Worm (Caenorhabditis elegans): ENCODE measurements around the gene mocs-1.

Gene mocs-1

ce11 chrX:15469957-15470548, 29.5 kb upstream of the mocs-1 start:
- TF ChIP-seq rnt-1 (tag; optimal IDR thresholded peaks at IDR 0.05) (peak; percentile 84), nhr-11 (tag; optimal IDR thresholded peaks at IDR 0.05) (no peak)

- TF ChIP-seq ets-4 (tag; optimal IDR thresholded peaks at IDR 0.05) (no peak), fkh-10 (GFP tag; optimal IDR thresholded peaks at IDR 0.05) (no peak), dmd-4 (tag; optimal IDR thresholded peaks at IDR 0.05; ENCODE audit: borderline replicate concordance) (no peak), sox-4 (tag; optimal IDR thresholded peaks at IDR 0.05) (no peak), nhr-11 (tag; optimal IDR thresholded peaks at IDR 0.05) (no peak), pag-3 (tag; optimal IDR thresholded peaks at IDR 0.05; ENCODE audit: borderline replicate concordance) (no peak), dve-1 (tag; optimal IDR thresholded peaks at IDR 0.05) (no peak), C08G9.2 (tag; optimal IDR thresholded peaks at IDR 0.05) (no peak), unc-42 (tag; optimal IDR thresholded peaks at IDR 0.05) (no peak), tbx-7 (tag; optimal IDR thresholded peaks at IDR 0.05) (no peak)
Measured at ce11 chrX:15468657-15469056, 28.1 kb upstream of the mocs-1 start.

ce11 chrX:15466032-15466431, 25.4 kb upstream of the mocs-1 start, which contains the start of gene sprr-1:
Gene sprr-1 (plus strand): TSS chrX:15466300.
- TF ChIP-seq ceh-2 (tag; optimal IDR thresholded peaks at IDR 0.05) (no peak), ceh-18 (tag; optimal IDR thresholded peaks at IDR 0.05) (no peak), lin-11 (tag; optimal IDR thresholded peaks at IDR 0.05) (no peak), ceh-24 (tag; optimal IDR thresholded peaks at IDR 0.05) (no peak), ceh-14 (tag; optimal IDR thresholded peaks at IDR 0.05) (no peak), nhr-11 (tag; optimal IDR thresholded peaks at IDR 0.05) (no peak), pqm-1 (tag; optimal IDR thresholded peaks at IDR 0.05) (no peak), pha-4 (tag; optimal IDR thresholded peaks at IDR 0.05) (no peak), sdc-2 (tag; optimal IDR thresholded peaks at IDR 0.05) (no peak), ceh-22 (tag; optimal IDR thresholded peaks at IDR 0.05) (no peak), ceh-31 (tag; optimal IDR thresholded peaks at IDR 0.05) (no peak), nfya-1 (tag; optimal IDR thresholded peaks at IDR 0.05) (no peak), ceh-48 (tag; optimal IDR thresholded peaks at IDR 0.05) (no peak), T23F11.4 (GFP tag; optimal IDR thresholded peaks at IDR 0.05) (no peak), nhr-232 (tag; optimal IDR thresholded peaks at IDR 0.05) (no peak), mec-3 (tag; optimal IDR thresholded peaks at IDR 0.05; ENCODE audit: borderline replicate concordance) (no peak)

- TF ChIP-seq tbx-7 (tag; optimal IDR thresholded peaks at IDR 0.05) (no peak), fax-1 (tag; optimal IDR thresholded peaks at IDR 0.05) (no peak), unc-42 (tag; optimal IDR thresholded peaks at IDR 0.05) (peak; percentile 32), madf-2 (tag; optimal IDR thresholded peaks at IDR 0.05) (no peak)
Measured at ce11 chrX:15465050-15465449, 24.5 kb upstream of the mocs-1 start.

- TF ChIP-seq ceh-45 (GFP tag; IDR thresholded peaks at IDR 0.05) = no peak
- no peak for TF ChIP-seq elt-2 (tag; optimal IDR thresholded peaks at IDR 0.05)
- TF ChIP-seq elt-4 (tag; optimal IDR thresholded peaks at IDR 0.05) = no peak
- TF ChIP-seq ceh-31 (tag; optimal IDR thresholded peaks at IDR 0.05) = no peak
- TF ChIP-seq F13H6.1 (tag; optimal IDR thresholded peaks at IDR 0.05) = no peak
Measured at ce11 chrX:15446292-15446794, 5.7 kb upstream of the mocs-1 start, which contains the start of gene R03A10.5. Gene R03A10.5 (plus strand): TSS chrX:15446722.

DNA sequence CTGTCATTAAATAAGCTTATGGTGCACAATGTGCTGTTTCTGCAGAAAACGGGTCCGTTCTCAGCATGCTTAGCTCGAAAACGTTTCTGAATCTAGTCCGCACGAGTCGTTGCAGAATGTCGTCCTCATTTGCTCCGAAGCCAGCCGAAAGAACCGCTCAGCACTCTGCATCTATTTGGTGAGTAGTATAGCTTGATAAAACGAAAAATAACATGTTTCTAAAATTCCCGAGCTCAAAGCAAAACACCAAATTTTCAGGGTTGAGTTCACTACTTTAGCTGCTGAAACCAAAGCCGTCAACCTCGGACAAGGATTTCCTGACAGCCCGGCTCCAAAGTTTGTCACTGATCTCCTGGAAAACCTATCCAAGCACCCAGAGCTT, 1.1 kb upstream of the mocs-1 start, which contains the start of gene nkat-3:
nkat-3 (plus strand) TSS at position 46 of the 382 bp plus-strand sequence.
- TF ChIP-seq elt-4 (tag; optimal IDR thresholded peaks at IDR 0.05) (no peak), K09A11.1 (tag; optimal IDR thresholded peaks at IDR 0.05; ENCODE audit: insufficient read depth) (no peak), elt-2 (tag; optimal IDR thresholded peaks at IDR 0.05) (no peak), nhr-11 (tag; optimal IDR thresholded peaks at IDR 0.05) (no peak), sox-2 (GFP tag; IDR thresholded peaks at IDR 0.05) (no peak), eyg-1 (tag; optimal IDR thresholded peaks at IDR 0.05) (no peak), F13H6.1 (tag; optimal IDR thresholded peaks at IDR 0.05) (no peak), sdc-2 (tag; optimal IDR thresholded peaks at IDR 0.05) (no peak), hlh-13 (GFP tag; optimal IDR thresholded peaks at IDR 0.05) (no peak), tbx-2 (tag; optimal IDR thresholded peaks at IDR 0.05) (no peak), Y22D7AL.16 (tag; optimal IDR thresholded peaks at IDR 0.05) (no peak), ets-4 (tag; optimal IDR thresholded peaks at IDR 0.05) (no peak), pha-4 (tag; optimal IDR thresholded peaks at IDR 0.05) (no peak), pha-2 (tag; optimal IDR thresholded peaks at IDR 0.05) (no peak), ama-1 (optimal IDR thresholded peaks at IDR 0.05) (no peak), gmeb-2 (tag; optimal IDR thresholded peaks at IDR 0.05) (no peak), ref-2 (tag; optimal IDR thresholded peaks at IDR 0.05) (no peak)

All from whole organism, late embryonic.